Fruit fly (Drosophila melanogaster) whole organism, embryonic: ENCODE data around the gene Mfap1.

Experiments
- Bteb2 ChIP-seq: fragments of 200-800 bp; sonication (Bioruptor generic); optimal IDR thresholded peaks from 2 replicates; lab custom pipeline; 2016; ENCODE audit warnings: missing biosample characterization, missing genetic modification characterization
- CG10267 ChIP-seq: fragments of 200-800 bp; sonication (Bioruptor generic); optimal IDR thresholded peaks from 2 replicates; lab custom pipeline; 2018; ENCODE audit warnings: missing biosample characterization, mild to moderate bottlenecking, missing genetic modification characterization, moderate library complexity
- CG10462 ChIP-seq: fragments of 200-800 bp; sonication (Bioruptor generic); optimal IDR thresholded peaks from 2 replicates; lab custom pipeline; 2016; ENCODE audit warnings: missing biosample characterization, missing genetic modification characterization
- CG10654 ChIP-seq: fragments of 200-800 bp; sonication (Bioruptor generic); optimal IDR thresholded peaks from 2 replicates; lab custom pipeline; 2016; ENCODE audit warnings: missing biosample characterization, missing genetic modification characterization
- CG1233 ChIP-seq: fragments of 200-800 bp; sonication (Bioruptor generic); optimal IDR thresholded peaks from 4 replicates; lab custom pipeline; 2018; ENCODE audit warnings: missing biosample characterization, mild to moderate bottlenecking, missing genetic modification characterization
- CG13624 ChIP-seq: fragments of 200-800 bp; sonication (Bioruptor generic); optimal IDR thresholded peaks from 2 replicates; lab custom pipeline; 2016; ENCODE audit warnings: missing biosample characterization, missing genetic modification characterization
- CG13775 ChIP-seq: fragments of 200-800 bp; sonication (Bioruptor generic); optimal IDR thresholded peaks from 3 replicates; lab custom pipeline; 2017; ENCODE audit warnings: missing biosample characterization, mild to moderate bottlenecking, missing genetic modification characterization
- CG14441 ChIP-seq: fragments of 200-800 bp; sonication (Bioruptor generic); IDR thresholded peaks from 2 replicates; pipeline ENCODE4 v1.3.6; 2022; ENCODE audit warnings: missing biosample characterization, missing genetic modification characterization
- CG16815 ChIP-seq: fragments of 200-800 bp; sonication (Bioruptor generic); optimal IDR thresholded peaks from 3 replicates; lab custom pipeline; 2017; ENCODE audit warnings: missing biosample characterization, mild to moderate bottlenecking, missing genetic modification characterization
- CG17361 ChIP-seq: fragments of 200-800 bp; sonication (Bioruptor generic); IDR thresholded peaks from 3 replicates; pipeline ENCODE4 v1.3.6; 2022; ENCODE audit warnings: missing biosample characterization, missing genetic modification characterization
- CG1792 ChIP-seq: fragments of 200-800 bp; sonication (Bioruptor generic); optimal IDR thresholded peaks from 2 replicates; lab custom pipeline; 2016; ENCODE audit warnings: missing biosample characterization, missing genetic modification characterization
- CG2678 ChIP-seq: fragments of 200-800 bp; sonication (Bioruptor generic); optimal IDR thresholded peaks from 3 replicates; lab custom pipeline; 2019; ENCODE audit warnings: missing biosample characterization, mild to moderate bottlenecking, missing genetic modification characterization, moderate library complexity
- CG32772 ChIP-seq: fragments of 200-800 bp; sonication (Bioruptor generic); IDR thresholded peaks from 2 replicates; pipeline ENCODE4 v1.3.6; 2022; ENCODE audit warnings: missing biosample characterization, missing genetic modification characterization
- CG34224 ChIP-seq: fragments of 200-800 bp; sonication (Bioruptor generic); IDR thresholded peaks from 3 replicates; pipeline ENCODE4 v1.3.6; 2022; ENCODE audit warnings: missing biosample characterization, missing genetic modification characterization; ENCODE audit not compliant: partially characterized antibody
- CG42726 ChIP-seq: fragments of 200-800 bp; sonication (Bioruptor generic); IDR thresholded peaks from 2 replicates; pipeline ENCODE4 v1.3.6; 2022; ENCODE audit warnings: missing biosample characterization, missing genetic modification characterization; ENCODE audit not compliant: partially characterized antibody
- CG4328 ChIP-seq: fragments of 200-800 bp; sonication (Bioruptor generic); optimal IDR thresholded peaks from 3 replicates; lab custom pipeline; 2017; ENCODE audit warnings: missing biosample characterization, missing genetic modification reagents, missing genetic modification characterization
- CG4424 ChIP-seq: fragments of 200-800 bp; sonication (Bioruptor generic); optimal IDR thresholded peaks from 3 replicates; lab custom pipeline; 2016; ENCODE audit warnings: missing biosample characterization, missing genetic modification characterization
- CG6689 ChIP-seq: fragments of 200-800 bp; sonication (Bioruptor generic); IDR thresholded peaks from 2 replicates; pipeline ENCODE4 v1.3.6; 2022; ENCODE audit warnings: missing biosample characterization, missing genetic modification characterization
- CG6791 ChIP-seq: fragments of 200-800 bp; sonication (Bioruptor generic); IDR thresholded peaks from 3 replicates; pipeline ENCODE4 v1.3.6; 2022; ENCODE audit warnings: missing biosample characterization, missing genetic modification characterization; ENCODE audit not compliant: partially characterized antibody
- CG7928 ChIP-seq: fragments of 200-800 bp; sonication (Bioruptor generic); optimal IDR thresholded peaks from 2 replicates; lab custom pipeline; 2017; ENCODE audit warnings: missing biosample characterization, mild to moderate bottlenecking, missing genetic modification characterization
- CG8924 ChIP-seq: fragments of 200-800 bp; optimal IDR thresholded peaks from 3 replicates; lab custom pipeline; 2019; ENCODE audit warnings: missing biosample characterization, mild to moderate bottlenecking, missing genetic modification characterization, moderate library complexity
- CG9609 ChIP-seq: fragments of 200-800 bp; sonication (Bioruptor generic); optimal IDR thresholded peaks from 3 replicates; lab custom pipeline; 2016; ENCODE audit warnings: missing biosample characterization, missing genetic modification characterization
- CG9727 ChIP-seq: fragments of 200-800 bp; sonication (Bioruptor generic); optimal IDR thresholded peaks from 3 replicates; lab custom pipeline; 2017; ENCODE audit warnings: missing biosample characterization, mild to moderate bottlenecking, missing genetic modification characterization
- Dref ChIP-seq: fragments of 200-800 bp; sonication (Bioruptor generic); IDR thresholded peaks from 2 replicates; pipeline ENCODE4 v1.3.6; 2022; ENCODE audit warnings: missing biosample characterization, missing genetic modification characterization
- Drgx ChIP-seq: fragments of 200-800 bp; sonication (Bioruptor generic); IDR thresholded peaks from 2 replicates; pipeline ENCODE4 v1.3.6; 2022; ENCODE audit warnings: missing biosample characterization, missing genetic modification characterization
- E2f1 ChIP-seq: fragments of 200-800 bp; sonication (Bioruptor generic); IDR thresholded peaks from 2 replicates; pipeline ENCODE4 v1.3.6; 2022; ENCODE audit warnings: missing biosample characterization, missing genetic modification characterization
- E2f2 ChIP-seq: fragments of 200-800 bp; sonication (Bioruptor generic); IDR thresholded peaks from 2 replicates; pipeline ENCODE4 v1.3.6; 2022; ENCODE audit warnings: missing biosample characterization, missing genetic modification characterization
- Hsf ChIP-seq: fragments of 200-800 bp; sonication (Bioruptor generic); optimal IDR thresholded peaks from 3 replicates; lab custom pipeline; 2016; ENCODE audit warnings: missing biosample characterization, missing genetic modification characterization
- Max ChIP-seq: fragments of 200-800 bp; sonication (Bioruptor generic); optimal IDR thresholded peaks from 2 replicates; lab custom pipeline; 2016; ENCODE audit warnings: missing biosample characterization, mild to moderate bottlenecking, missing genetic modification characterization
- Mes4 ChIP-seq: fragments of 200-800 bp; sonication (Bioruptor generic); optimal IDR thresholded peaks from 2 replicates; lab custom pipeline; 2016; ENCODE audit warnings: missing biosample characterization, missing genetic modification characterization
- NFAT ChIP-seq: fragments of 200-800 bp; sonication (Bioruptor generic); IDR thresholded peaks from 2 replicates; pipeline ENCODE4 v1.3.6; 2022; ENCODE audit warnings: missing biosample characterization, missing genetic modification characterization
- Opbp ChIP-seq: fragments of 200-800 bp; sonication (Bioruptor generic); IDR thresholded peaks from 3 replicates; pipeline ENCODE4 v1.3.6; 2022; ENCODE audit warnings: missing biosample characterization, missing genetic modification characterization; ENCODE audit not compliant: partially characterized antibody
- ab ChIP-seq: fragments of 200-800 bp; sonication (Bioruptor generic); optimal IDR thresholded peaks from 2 replicates; lab custom pipeline; 2016; ENCODE audit warnings: missing biosample characterization, missing genetic modification characterization
- ash1 ChIP-seq: fragments of 200-800 bp; sonication (Bioruptor generic); optimal IDR thresholded peaks from 2 replicates; lab custom pipeline; 2018; ENCODE audit warnings: missing biosample characterization, mild to moderate bottlenecking, missing genetic modification characterization
- bigmax ChIP-seq: fragments of 200-800 bp; sonication (Bioruptor generic); optimal IDR thresholded peaks from 2 replicates; lab custom pipeline; 2018; ENCODE audit warnings: missing biosample characterization, mild to moderate bottlenecking, missing genetic modification characterization
- chif ChIP-seq, 2 experiments: fragments of 200-800 bp; sonication (Bioruptor generic); optimal IDR thresholded peaks; 3 replicates each; lab custom pipeline; 2016; ENCODE audit warnings: missing biosample characterization in 2 of 2, missing genetic modification characterization in 2 of 2
- crol ChIP-seq: fragments of 200-800 bp; sonication (Bioruptor generic); IDR thresholded peaks from 2 replicates; pipeline ENCODE4 v1.3.6; 2022; ENCODE audit warnings: missing biosample characterization, missing genetic modification characterization
- disco-r ChIP-seq: fragments of 200-800 bp; sonication (Bioruptor generic); optimal IDR thresholded peaks from 2 replicates; lab custom pipeline; 2016; ENCODE audit warnings: missing biosample characterization, missing genetic modification characterization
- dm ChIP-seq: fragments of 200-800 bp; sonication (Bioruptor generic); optimal IDR thresholded peaks from 3 replicates; lab custom pipeline; 2016; ENCODE audit warnings: missing biosample characterization, missing genetic modification characterization
- dysf ChIP-seq: fragments of 200-800 bp; sonication (Bioruptor generic); IDR thresholded peaks from 3 replicates; pipeline ENCODE4 v1.3.6; 2022; ENCODE audit warnings: missing biosample characterization, missing genetic modification characterization
- ftz-f1 ChIP-seq: fragments of 200-800 bp; sonication (Bioruptor generic); optimal IDR thresholded peaks from 2 replicates; lab custom pipeline; 2016; ENCODE audit warnings: missing biosample characterization, missing genetic modification characterization
- gcm ChIP-seq: fragments of 200-800 bp; sonication (Bioruptor generic); optimal IDR thresholded peaks from 2 replicates; lab custom pipeline; 2019; ENCODE audit warnings: missing biosample characterization, mild to moderate bottlenecking, missing genetic modification characterization, moderate library complexity
- knrl ChIP-seq: fragments of 200-800 bp; sonication (Bioruptor generic); IDR thresholded peaks from 3 replicates; pipeline ENCODE4 v1.3.6; 2022; ENCODE audit warnings: missing biosample characterization, missing genetic modification characterization; ENCODE audit not compliant: partially characterized antibody
- lola ChIP-seq, 3 experiments: fragments of >200 bp in 2 of 3; fragments of 200-800 bp in 1 of 3; sonication (Bioruptor generic) in 1 of 3; optimal IDR thresholded peaks; 2 replicates each; lab custom pipeline; 2017 to 2019; ENCODE audit warnings: missing biosample characterization in 3 of 3, missing genetic modification characterization in 3 of 3, mild to moderate bottlenecking in 1 of 3, moderate library complexity in 1 of 3
- pfk ChIP-seq: fragments of 200-800 bp; sonication (Bioruptor generic); optimal IDR thresholded peaks from 2 replicates; lab custom pipeline; 2018; ENCODE audit warnings: missing biosample characterization, mild to moderate bottlenecking, missing genetic modification characterization, moderate library complexity
- pita ChIP-seq: fragments of 200-800 bp; sonication (Bioruptor generic); optimal IDR thresholded peaks from 2 replicates; lab custom pipeline; 2017; ENCODE audit warnings: missing biosample characterization, mild to moderate bottlenecking, missing genetic modification characterization
- slp2 ChIP-seq: fragments of 200-800 bp; sonication (Bioruptor generic); optimal IDR thresholded peaks from 2 replicates; lab custom pipeline; 2016; ENCODE audit warnings: missing biosample characterization, missing genetic modification characterization
- sna ChIP-seq: fragments of 200-800 bp; sonication (Bioruptor generic); IDR thresholded peaks from 2 replicates; pipeline ENCODE4 v1.3.6; 2022; ENCODE audit warnings: missing biosample characterization, missing genetic modification characterization; ENCODE audit not compliant: partially characterized antibody
- tin ChIP-seq: fragments of 200-800 bp; sonication (Bioruptor generic); optimal IDR thresholded peaks from 3 replicates; lab custom pipeline; 2016; ENCODE audit warnings: missing biosample characterization, missing genetic modification characterization
- vfl ChIP-seq: fragments of 200-800 bp; sonication (Bioruptor generic); optimal IDR thresholded peaks from 2 replicates; lab custom pipeline; 2016; ENCODE audit warnings: missing biosample characterization, missing genetic modification characterization

Mfap1 gene

DNA sequence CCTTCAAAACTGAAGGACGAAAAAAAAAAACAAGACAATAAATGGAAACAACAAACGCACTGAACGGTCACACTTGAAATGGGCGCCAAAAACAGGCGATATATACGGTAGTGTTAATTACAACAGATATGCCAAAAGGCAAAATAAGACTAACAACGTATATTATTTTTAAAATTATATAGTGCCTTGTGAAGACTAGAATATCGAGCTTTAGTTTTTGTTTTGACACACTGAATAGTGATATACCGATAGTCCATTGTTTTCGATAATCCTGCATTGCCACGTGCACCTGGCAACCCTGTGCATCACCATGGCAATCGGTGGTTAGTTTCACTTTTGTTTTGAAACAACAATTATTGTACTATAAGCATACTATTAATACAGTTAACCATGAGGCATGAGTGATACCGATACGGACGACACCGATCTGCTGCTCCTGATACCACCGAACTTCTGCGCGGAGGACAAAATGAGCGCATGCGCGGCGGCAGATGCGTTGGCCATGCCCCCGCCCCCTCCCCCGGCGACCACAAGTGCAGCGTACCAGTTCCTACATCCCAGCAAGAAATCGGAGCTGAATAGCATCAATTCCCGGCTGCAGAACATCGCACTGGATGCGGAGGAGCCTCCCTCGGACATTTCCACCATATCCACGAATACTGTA, 6.7 kb downstream of the Mfap1 start, which contains the start of the genes mu2 and Cnb (continued):
- TF ChIP-seq pfk (GFP tag; lab: Kevin White, UChicago) (no peak), sna (GFP tag; lab: Robert Waterston, UW) (peak; percentile 67; the same call in 1 of the 2 replicates), CG10267 (tag; lab: Kevin White, UChicago) (no peak), CG1233 (GFP tag; lab: Kevin White, UChicago) (no peak), dm (GFP tag; lab: Kevin White, UChicago) (peak; percentile 47), CG1792 (GFP tag; lab: Kevin White, UChicago) (no peak), E2f2 (peak; percentile 87), gcm (no peak), CG8924 (tag; lab: Kevin White, UChicago) (no peak), slp2 (GFP tag; lab: Kevin White, UChicago) (no peak), Hsf (GFP tag; lab: Kevin White, UChicago) (peak; percentile 22), chif (GFP tag; optimal IDR thresholded peaks at IDR 0.05; lab: Kevin White, UChicago) (no peak), CG6689 (0 out of 2 replicates have a peak, but pooled peaks have one; percentile 5), disco-r (no peak), dysf (no peak), ab (GFP tag; lab: Kevin White, UChicago) (no peak), CG14441 (GFP tag; lab: Robert Waterston, UW) (0 out of 2 replicates have a peak, but pooled peaks have one; percentile 18), E2f1 (GFP tag; lab: Robert Waterston, UW) (peak; percentile 27; the same call in 1 of the 2 replicates), CG13624 (GFP tag; lab: Kevin White, UChicago) (no peak), bigmax (no peak), tin (GFP tag; lab: Kevin White, UChicago) (peak; percentile 24), Opbp (GFP tag; lab: Robert Waterston, UW) (peak; percentile 78; the same call in 2 of the 3 replicates), CG32772 (GFP tag; lab: Robert Waterston, UW) (peak; percentile 11; the same call in 1 of the 2 replicates), Drgx (GFP tag; lab: Robert Waterston, UW) (no peak), pita (no peak), Max (GFP tag; lab: Kevin White, UChicago) (peak; percentile 10), CG16815 (GFP tag; lab: Kevin White, UChicago) (no peak), ash1 (no peak), CG6791 (peak; percentile 60), Bteb2 (GFP tag; lab: Kevin White, UChicago) (no peak), vfl (GFP tag; lab: Kevin White, UChicago) (no peak), Dref (GFP tag; lab: Robert Waterston, UW) (peak; percentile 68), CG10654 (GFP tag; lab: Kevin White, UChicago) (no peak), CG4424 (GFP tag; lab: Kevin White, UChicago) (no peak), CG7928 (GFP tag; lab: Kevin White, UChicago) (no peak), CG42726 (GFP tag; lab: Robert Waterston, UW) (no peak), ftz-f1 (GFP tag; lab: Kevin White, UChicago) (no peak), crol (GFP tag; lab: Robert Waterston, UW) (peak; percentile 96), CG4328 (no peak), CG9609 (no peak), knrl (peak; percentile 79), NFAT (0 out of 2 replicates have a peak, but pooled peaks have one; percentile 44), Mes4 (GFP tag; lab: Kevin White, UChicago) (no peak), CG13775 (peak; percentile 35), CG9727 (GFP tag; lab: Kevin White, UChicago) (peak; percentile 30), lola (GFP tag; optimal IDR thresholded peaks at IDR 0.05; lab: Kevin White, UChicago) (no peak), CG34224 (peak; percentile 89), CG10462 (no peak), CG17361 (GFP tag; lab: Robert Waterston, UW) (no peak), CG2678 (tag; lab: Kevin White, UChicago) (no peak)
